Fruit fly (Drosophila melanogaster): Measurements from ENCODE around the gene Sil1.

The Sil1 gene

dm6 chr3R:25247379-25247869, 12.1 kb upstream of the Sil1 start, which contains the start of the genes RpS27 and Nup37:
RpS27 (minus strand) TSS chr3R:25247514.
Nup37 (plus strand) TSS chr3R:25247658.
- peak in 1 of 2 experiments; percentile 31 for TF ChIP-seq CTCF (optimal IDR thresholded peaks at IDR 0.05)
- TF ChIP-seq CG8478 (optimal IDR thresholded peaks at IDR 0.05): no peak

DNA sequence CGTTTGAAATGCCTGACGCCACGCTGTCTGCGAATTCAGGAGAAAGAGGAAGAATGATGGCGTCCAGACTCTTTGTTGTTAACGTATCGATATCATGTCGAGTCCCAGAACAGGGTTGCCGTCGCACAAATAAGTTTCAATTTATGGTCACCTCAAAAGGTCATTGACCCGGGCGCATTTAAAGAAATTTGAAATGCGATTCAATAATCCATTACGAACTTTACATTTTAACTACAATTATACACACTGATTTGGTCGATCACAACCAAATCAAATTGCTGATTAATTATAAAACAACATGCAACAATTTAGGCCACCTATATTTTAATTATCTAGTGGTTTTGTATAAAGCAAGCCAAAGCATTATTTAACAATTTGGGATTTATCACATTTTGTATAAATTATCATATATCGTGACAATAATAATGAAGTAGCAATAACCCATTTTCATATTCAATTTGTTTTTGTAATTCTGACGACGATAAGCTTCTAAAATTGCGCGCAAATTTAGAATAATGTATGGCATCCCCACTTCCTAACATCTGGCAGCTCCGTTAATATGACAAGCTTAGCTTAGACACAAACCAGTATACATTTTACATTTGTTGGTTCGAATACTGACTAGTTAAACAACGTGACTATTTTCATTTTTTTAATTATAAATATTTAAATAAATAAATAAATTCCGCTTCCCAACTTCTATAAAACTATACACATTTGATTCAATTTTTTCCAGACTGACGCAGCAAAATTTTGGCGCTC, 9.9 kb upstream of the Sil1 start, which contains the start of gene bam:
bam (minus strand) TSS at position 58 of the 762 bp plus-strand sequence.
- no peak for TF ChIP-seq CG8478 (optimal IDR thresholded peaks at IDR 0.05)
- TF ChIP-seq CTCF (optimal IDR thresholded peaks at IDR 0.05): peak; percentile 34 to 61

dm6 chr3R:25241507-25242070, 6.3 kb upstream of the Sil1 start, which contains the start of gene CG11854:
CG11854 (plus strand) TSS chr3R:25242020.
- TF ChIP-seq CG8478 (optimal IDR thresholded peaks at IDR 0.05) (no peak), CTCF (optimal IDR thresholded peaks at IDR 0.05) (no peak)

DNA sequence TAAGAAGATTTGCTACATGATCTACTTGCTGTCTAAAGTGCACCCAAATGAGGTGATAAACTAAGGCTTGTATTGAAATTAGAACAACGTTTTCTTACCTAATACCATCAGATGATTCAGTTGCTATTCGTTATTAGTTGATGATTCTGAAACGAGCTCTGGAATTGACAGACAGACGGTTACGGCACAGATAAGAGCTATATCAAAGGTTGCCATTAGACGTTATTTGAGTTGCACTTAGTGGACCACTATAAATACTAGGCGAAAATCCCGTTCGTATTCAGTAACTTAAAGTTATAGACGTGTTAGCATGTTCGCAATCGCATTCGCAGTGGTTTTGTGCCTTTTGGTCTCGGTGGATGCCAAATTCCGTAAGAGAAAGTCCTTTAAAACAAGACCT, 4.6 kb upstream of the Sil1 start, which contains the start of gene to:
to (plus strand) TSS at position 301 of the 400 bp plus-strand sequence.
- TF ChIP-seq CG8478 (optimal IDR thresholded peaks at IDR 0.05): no peak
- no peak for TF ChIP-seq CTCF (optimal IDR thresholded peaks at IDR 0.05)

DNA sequence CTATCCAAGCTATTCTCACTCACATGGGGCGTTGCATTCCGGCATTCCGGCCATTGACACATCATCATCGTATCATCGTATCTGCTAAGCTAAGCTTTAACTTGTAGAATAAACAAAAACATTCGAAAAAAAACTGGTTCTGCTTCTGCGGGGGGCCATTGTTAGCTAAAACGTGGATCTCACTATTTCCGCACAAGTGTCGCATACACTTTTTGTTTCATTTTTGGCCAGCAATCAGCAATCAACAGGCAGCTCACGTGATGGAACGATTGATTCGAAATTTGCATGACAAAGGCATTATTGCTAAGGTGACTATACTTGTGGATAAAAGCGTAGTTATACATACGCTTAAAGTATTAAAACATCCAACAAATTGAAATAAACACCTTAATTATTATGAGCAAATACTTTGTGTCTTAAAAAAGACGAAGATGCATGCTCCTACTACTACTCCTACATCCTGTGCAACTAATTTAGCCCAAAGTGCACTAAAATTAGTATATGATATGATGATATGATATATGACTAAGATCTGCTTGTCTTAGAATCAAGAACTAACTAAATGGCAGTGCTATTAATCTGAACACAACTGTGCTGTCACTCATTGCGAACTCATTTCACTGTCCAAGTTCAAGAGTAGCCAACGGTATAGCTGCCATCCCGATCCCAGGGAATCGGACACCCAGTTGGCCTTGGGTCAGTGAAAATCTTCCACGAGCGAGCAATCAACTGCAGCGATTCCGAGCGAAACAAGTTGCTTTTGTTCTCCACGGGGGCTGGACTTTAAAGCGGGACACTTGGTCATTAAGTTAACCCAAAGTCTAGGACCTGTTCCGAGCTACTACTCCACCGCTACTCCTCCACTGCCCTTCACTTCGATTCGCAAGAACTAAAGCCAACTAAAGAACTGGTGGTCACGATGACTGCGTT, 3.7 kb upstream of the Sil1 start:
- TF ChIP-seq CG8478 (optimal IDR thresholded peaks at IDR 0.05) (no peak), CTCF (optimal IDR thresholded peaks at IDR 0.05) (no peak)

dm6 chr3R:25237314-25237713, 2.0 kb upstream of the Sil1 start, which contains the start of gene Jhbp7:
Jhbp7 (plus strand) TSS chr3R:25237614.
- TF ChIP-seq CG8478 (optimal IDR thresholded peaks at IDR 0.05) (no peak), CTCF (optimal IDR thresholded peaks at IDR 0.05) (no peak)

DNA sequence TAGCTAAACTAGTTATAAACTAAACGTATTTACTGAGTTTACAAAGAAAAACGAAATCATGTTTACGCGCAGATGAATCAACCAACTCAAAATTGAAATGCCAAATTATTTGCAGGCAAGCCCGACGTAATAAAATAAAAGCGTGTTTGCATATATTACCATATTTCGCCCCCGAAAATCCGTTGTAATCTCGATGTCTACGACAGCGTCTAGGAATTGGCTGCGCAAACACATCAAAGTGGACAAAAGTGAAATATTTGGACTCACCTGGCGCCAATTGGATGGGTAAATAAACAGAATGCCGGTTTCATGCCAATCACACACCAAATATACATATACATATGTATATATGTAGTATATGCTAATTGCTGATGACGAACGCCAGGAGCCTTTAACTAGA, 792 bp upstream of the Sil1 start:
- TF ChIP-seq CTCF (optimal IDR thresholded peaks at IDR 0.05) (no peak), CG8478 (optimal IDR thresholded peaks at IDR 0.05) (no peak)

- TF ChIP-seq CTCF (optimal IDR thresholded peaks at IDR 0.05): no peak
- TF ChIP-seq CG8478 (optimal IDR thresholded peaks at IDR 0.05): no peak
Observed at dm6 chr3R:25232271-25232989, 2.9 kb downstream of the Sil1 start, which contains the start of gene Cad96Cb. Cad96Cb (minus strand) TSS chr3R:25232321.

DNA sequence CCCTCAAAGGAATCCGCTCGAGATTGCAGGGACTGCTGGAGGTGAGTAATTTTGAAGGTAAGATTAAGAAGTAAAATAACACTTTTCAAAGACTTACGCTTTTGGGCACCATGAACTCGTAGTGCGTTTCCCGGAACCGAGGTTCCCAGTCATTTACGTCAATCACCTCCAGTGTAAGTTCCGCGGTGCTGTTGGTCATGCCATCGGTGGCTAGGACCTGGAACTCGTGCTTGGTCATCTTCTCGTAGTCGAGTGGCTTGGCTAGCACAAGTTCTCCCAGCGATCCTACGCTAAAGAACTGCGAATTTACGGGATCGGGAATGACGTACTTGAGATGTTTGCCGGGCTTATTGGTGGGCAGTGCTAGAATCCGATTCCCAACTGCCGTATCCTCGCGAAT, 9.8 kb downstream of the Sil1 start:
- TF ChIP-seq CG8478 (optimal IDR thresholded peaks at IDR 0.05): no peak
- TF ChIP-seq CTCF (optimal IDR thresholded peaks at IDR 0.05): no peak

- TF ChIP-seq CTCF (optimal IDR thresholded peaks at IDR 0.05) (peak in 1 of 2 experiments; percentile 2), CG8478 (optimal IDR thresholded peaks at IDR 0.05) (no peak)
Observed at dm6 chr3R:25221203-25221807, 14.0 kb downstream of the Sil1 start, which contains the start of gene Alg9. Alg9 (plus strand) TSS chr3R:25221589.

DNA sequence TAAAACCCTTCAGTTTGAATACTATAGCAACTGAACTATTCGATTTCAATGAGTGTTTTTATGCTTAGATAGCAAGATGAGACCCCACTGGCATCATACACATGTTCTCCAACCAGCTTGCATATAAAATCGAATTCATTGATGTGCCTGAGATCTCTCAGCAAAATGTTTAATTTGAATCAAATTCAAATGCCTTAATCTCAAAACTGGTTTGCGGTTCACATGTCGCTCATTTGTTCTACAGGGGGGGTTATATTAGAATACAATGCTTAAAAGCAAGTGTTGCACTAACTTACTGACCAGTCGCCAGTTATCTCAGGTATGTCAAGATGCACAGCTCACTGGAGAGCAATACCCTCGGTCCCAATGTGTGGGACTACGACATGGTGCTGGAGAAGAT, 16.3 kb downstream of the Sil1 start, which contains the start of gene CG31103:
CG31103 (plus strand) TSS at position 301 of the 400 bp plus-strand sequence.
- TF ChIP-seq CG8478 (optimal IDR thresholded peaks at IDR 0.05) (no peak), CTCF (optimal IDR thresholded peaks at IDR 0.05) (no peak)

DNA sequence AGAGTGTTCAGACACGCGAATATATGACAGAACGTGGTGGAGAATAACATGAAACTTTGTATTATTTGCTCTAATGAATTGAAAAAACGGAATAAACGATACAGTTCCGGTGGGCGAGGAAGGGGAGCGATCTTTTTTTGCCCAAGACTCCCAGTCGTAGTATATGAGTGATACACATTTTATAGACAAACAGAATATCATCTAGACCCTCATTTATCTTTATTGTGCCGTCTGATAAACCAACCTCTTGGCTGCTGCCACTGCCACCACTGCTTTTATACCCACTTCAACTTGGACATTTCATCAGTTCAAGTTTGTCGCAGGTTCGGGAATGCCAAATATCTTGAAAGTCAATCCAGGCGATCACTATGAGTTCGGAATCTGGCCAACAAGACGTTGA, 19.3 kb downstream of the Sil1 start, which contains the start of gene CG31106:
CG31106 (plus strand) TSS at position 301 of the 400 bp plus-strand sequence.
- no peak for TF ChIP-seq CG8478 (optimal IDR thresholded peaks at IDR 0.05)
- no peak for TF ChIP-seq CTCF (optimal IDR thresholded peaks at IDR 0.05)

dm6 chr3R:25215123-25215522, 20.2 kb downstream of the Sil1 start, which contains the start of gene Saysd1:
Saysd1 (minus strand) TSS chr3R:25215188.
- TF ChIP-seq CG8478 (optimal IDR thresholded peaks at IDR 0.05): no peak
- TF ChIP-seq CTCF (optimal IDR thresholded peaks at IDR 0.05): no peak
